Worm (Caenorhabditis elegans) whole organism, L4 larva: ENCODE data around the gene T16H12.3.

ENCODE experiments used
- F44E2.7 ChIP-seq: fragments of 200-800 bp; sonication (Bioruptor generic); IDR thresholded peaks from 2 replicates; pipeline ENCODE4 v2.1.2; 2022; ENCODE audit warnings: missing genetic modification characterization, missing compliant biosample characterization
- R02D3.7 ChIP-seq: fragments of 150-350 bp; sonication (generic microtip); optimal IDR thresholded peaks from 3 replicates; lab custom pipeline; 2014; ENCODE audit warnings: missing biosample characterization, missing genetic modification characterization
- T20F7.1 ChIP-seq: fragments of 200-800 bp; sonication (Bioruptor generic); optimal IDR thresholded peaks from 2 replicates; lab custom pipeline; 2018; ENCODE audit warnings: mild to moderate bottlenecking, missing genetic modification characterization, missing compliant biosample characterization
- T26A8.4 ChIP-seq: fragments of 200-800 bp; sonication (Bioruptor generic); IDR thresholded peaks from 2 replicates; pipeline ENCODE4 v1.3.6; 2022; ENCODE audit warnings: missing genetic modification characterization, missing compliant biosample characterization
- Y48G9A.11 ChIP-seq: fragments of 200-800 bp; sonication (Bioruptor generic); IDR thresholded peaks from 2 replicates; pipeline ENCODE4 v1.3.6; 2022; ENCODE audit warnings: missing genetic modification reagents, missing genetic modification characterization, missing compliant biosample characterization
- Y5F2A.4 ChIP-seq: fragments of 200-800 bp; sonication (Bioruptor generic); optimal IDR thresholded peaks from 2 replicates; lab custom pipeline; 2018; ENCODE audit warnings: mild to moderate bottlenecking, missing genetic modification characterization, missing compliant biosample characterization
- Y75B8A.6 ChIP-seq: fragments of 200-800 bp; sonication (Bioruptor generic); IDR thresholded peaks from 2 replicates; pipeline ENCODE4 v1.3.6; 2022; ENCODE audit warnings: missing genetic modification reagents, missing genetic modification characterization, missing compliant biosample characterization
- ZK546.5 ChIP-seq, 2 experiments: sonication (generic microtip); optimal IDR thresholded peaks; 2 replicates each; lab custom pipeline; 2017; ENCODE audit warnings: missing biosample characterization in 2 of 2, missing genetic modification characterization in 2 of 2
- ama-1 ChIP-seq: fragments of 150-350 bp; optimal IDR thresholded peaks from 2 replicates; lab custom pipeline; 2014; ENCODE audit warnings: inconsistent platforms, mixed read lengths
- arid-1 ChIP-seq: fragments of 200-800 bp; sonication (Bioruptor generic); conservative IDR thresholded peaks from 2 replicates; pipeline ENCODE4 v1.3.6; 2022; ENCODE audit warnings: missing genetic modification reagents, missing genetic modification characterization, missing compliant biosample characterization
- ceh-28 ChIP-seq: fragments of 150-350 bp; optimal IDR thresholded peaks from 2 replicates; lab custom pipeline; 2014; ENCODE audit warnings: missing biosample characterization, missing genetic modification reagents, missing genetic modification characterization
- ceh-32 ChIP-seq: sonication (generic microtip); optimal IDR thresholded peaks from 2 replicates; lab custom pipeline; 2016; ENCODE audit warnings: mild to moderate bottlenecking, missing genetic modification characterization, missing compliant biosample characterization; ENCODE audit not compliant: poor library complexity
- ceh-44 ChIP-seq: fragments of 200-800 bp; sonication (Bioruptor generic); IDR thresholded peaks from 2 replicates; pipeline ENCODE4 v1.3.6; 2022; ENCODE audit warnings: missing genetic modification reagents, missing genetic modification characterization, missing compliant biosample characterization
- ceh-62 ChIP-seq: sonication (generic microtip); optimal IDR thresholded peaks from 2 replicates; lab custom pipeline; 2017; ENCODE audit warnings: missing biosample characterization, missing genetic modification characterization
- ceh-82 ChIP-seq: sonication (generic microtip); optimal IDR thresholded peaks from 2 replicates; lab custom pipeline; 2017; ENCODE audit warnings: missing biosample characterization, missing genetic modification characterization
- ces-1 ChIP-seq: fragments of 150-350 bp; sonication (generic microtip); optimal IDR thresholded peaks from 4 replicates; lab custom pipeline; 2014; ENCODE audit warnings: missing biosample characterization, missing genetic modification reagents, missing genetic modification characterization
- daf-12 ChIP-seq: fragments of 150-350 bp; optimal IDR thresholded peaks from 2 replicates; lab custom pipeline; 2014; ENCODE audit warnings: missing biosample characterization, missing genetic modification reagents, missing genetic modification characterization
- daf-16 ChIP-seq, 3 experiments: sonication (generic microtip); optimal IDR thresholded peaks; 2 replicates each; lab custom pipeline; 2016 to 2017; ENCODE audit warnings: missing genetic modification characterization in 3 of 3, missing genetic modification reagents in 3 of 3, mild to moderate bottlenecking in 2 of 3, missing compliant biosample characterization in 2 of 3, missing biosample characterization in 1 of 3, moderate library complexity in 1 of 3
- daf-19 ChIP-seq: fragments of 200-800 bp; sonication (Bioruptor generic); conservative IDR thresholded peaks from 2 replicates; pipeline ENCODE4 v1.3.6; 2022; ENCODE audit warnings: missing genetic modification characterization, missing compliant biosample characterization
- dmd-6 ChIP-seq: fragments of 200-800 bp; sonication (Bioruptor generic); IDR thresholded peaks from 2 replicates; pipeline ENCODE4 v1.3.6; 2022; ENCODE audit warnings: missing genetic modification reagents, missing genetic modification characterization, missing compliant biosample characterization
- dmd-8 ChIP-seq: fragments of 200-800 bp; sonication (Bioruptor generic); IDR thresholded peaks from 2 replicates; pipeline ENCODE4 v1.3.6; 2022; ENCODE audit warnings: missing genetic modification characterization, missing compliant biosample characterization
- dmd-9 ChIP-seq: fragments of 200-800 bp; sonication (Bioruptor generic); IDR thresholded peaks from 2 replicates; pipeline ENCODE4 v1.3.6; 2022; ENCODE audit warnings: missing genetic modification reagents, missing genetic modification characterization, missing compliant biosample characterization
- egl-43 ChIP-seq: fragments of 200-800 bp; sonication (Bioruptor generic); IDR thresholded peaks from 2 replicates; pipeline ENCODE4 v1.3.6; 2022; ENCODE audit warnings: missing genetic modification reagents, missing genetic modification characterization, missing compliant biosample characterization
- fkh-10 ChIP-seq: fragments of 150-350 bp; optimal IDR thresholded peaks from 2 replicates; lab custom pipeline; 2014; ENCODE audit warnings: missing biosample characterization, missing genetic modification reagents, missing genetic modification characterization
- gei-8 ChIP-seq: fragments of 200-800 bp; sonication (Bioruptor generic); optimal IDR thresholded peaks from 2 replicates; lab custom pipeline; 2018; ENCODE audit warnings: mild to moderate bottlenecking, missing genetic modification characterization, missing compliant biosample characterization
- hlh-30 ChIP-seq: sonication (generic microtip); optimal IDR thresholded peaks from 2 replicates; lab custom pipeline; 2017; ENCODE audit warnings: antibody characterized with exemption, mild to moderate bottlenecking, missing genetic modification characterization, missing compliant biosample characterization; ENCODE audit not compliant: insufficient read depth
- lim-7 ChIP-seq: fragments of 200-800 bp; sonication (Bioruptor generic); IDR thresholded peaks from 2 replicates; pipeline ENCODE4 v1.3.6; 2022; ENCODE audit warnings: missing genetic modification characterization, missing compliant biosample characterization
- lin-38 ChIP-seq: fragments of 200-800 bp; sonication (Bioruptor generic); IDR thresholded peaks from 2 replicates; pipeline ENCODE4 v1.3.6; 2022; ENCODE audit warnings: missing genetic modification reagents, missing genetic modification characterization, missing compliant biosample characterization
- lsy-2 ChIP-seq, 2 experiments: fragments of 150-350 bp in 1 of 2; sonication (generic microtip) in 1 of 2; optimal IDR thresholded peaks; 2 replicates each; lab custom pipeline; 2014 to 2017; ENCODE audit warnings: missing biosample characterization in 2 of 2, missing genetic modification characterization in 2 of 2
- madf-9 ChIP-seq: fragments of 200-800 bp; sonication (Bioruptor generic); conservative IDR thresholded peaks from 2 replicates; pipeline ENCODE4 v1.3.6; 2022; ENCODE audit warnings: missing genetic modification reagents, missing genetic modification characterization, missing compliant biosample characterization
- mes-2 ChIP-seq: sonication (generic microtip); optimal IDR thresholded peaks from 2 replicates; lab custom pipeline; 2016; ENCODE audit warnings: missing genotype, mild to moderate bottlenecking, missing genetic modification characterization, missing compliant biosample characterization; ENCODE audit not compliant: poor library complexity, severe bottlenecking
- mxl-3 ChIP-seq: fragments of 200-800 bp; sonication (Bioruptor generic); optimal IDR thresholded peaks from 2 replicates; lab custom pipeline; 2018; ENCODE audit warnings: mild to moderate bottlenecking, missing genetic modification characterization, missing compliant biosample characterization
- nhr-10 ChIP-seq: fragments of 150-350 bp; optimal IDR thresholded peaks from 2 replicates; lab custom pipeline; 2014; ENCODE audit warnings: missing biosample characterization, missing genetic modification characterization
- nhr-102 ChIP-seq: sonication (generic microtip); optimal IDR thresholded peaks from 2 replicates; lab custom pipeline; 2016; ENCODE audit warnings: mild to moderate bottlenecking, missing genetic modification characterization, moderate library complexity, missing compliant biosample characterization
- nhr-111 ChIP-seq: fragments of 200-800 bp; sonication (Bioruptor generic); optimal IDR thresholded peaks from 2 replicates; lab custom pipeline; 2018; ENCODE audit warnings: mild to moderate bottlenecking, missing genetic modification characterization, missing compliant biosample characterization
- nhr-237 ChIP-seq: sonication (generic microtip); optimal IDR thresholded peaks from 2 replicates; lab custom pipeline; 2017; ENCODE audit warnings: missing biosample characterization, missing genetic modification characterization
- nhr-41 ChIP-seq: fragments of 200-800 bp; sonication (Bioruptor generic); IDR thresholded peaks from 2 replicates; pipeline ENCODE4 v1.3.6; 2022; ENCODE audit warnings: missing genetic modification reagents, missing genetic modification characterization, missing compliant biosample characterization
- nhr-42 ChIP-seq: fragments of 200-800 bp; sonication (Bioruptor generic); IDR thresholded peaks from 2 replicates; pipeline ENCODE4 v1.3.6; 2022; ENCODE audit warnings: missing genetic modification characterization, missing compliant biosample characterization
- nhr-6 ChIP-seq: fragments of 150-350 bp; optimal IDR thresholded peaks from 2 replicates; lab custom pipeline; 2014; ENCODE audit warnings: missing biosample characterization, missing genetic modification characterization
- nhr-76 ChIP-seq: fragments of 150-350 bp; optimal IDR thresholded peaks from 2 replicates; lab custom pipeline; 2014; ENCODE audit warnings: missing biosample characterization, missing genetic modification characterization
- nhr-77 ChIP-seq: fragments of 150-350 bp; optimal IDR thresholded peaks from 2 replicates; lab custom pipeline; 2014; ENCODE audit warnings: missing biosample characterization, missing genetic modification characterization
- rbr-2 ChIP-seq: sonication (generic microtip); optimal IDR thresholded peaks from 2 replicates; lab custom pipeline; 2016; ENCODE audit warnings: missing genotype, missing genetic modification characterization, missing compliant biosample characterization
- snpc-4 ChIP-seq: fragments of 150-350 bp; optimal IDR thresholded peaks from 2 replicates; lab custom pipeline; 2014; ENCODE audit warnings: missing biosample characterization, missing genetic modification characterization
- spr-1 ChIP-seq: sonication (generic microtip); optimal IDR thresholded peaks from 2 replicates; lab custom pipeline; 2016; ENCODE audit warnings: mild to moderate bottlenecking, missing genetic modification characterization, missing compliant biosample characterization
- tra-1 ChIP-seq: fragments of 200-800 bp; sonication (Bioruptor generic); IDR thresholded peaks from 2 replicates; pipeline ENCODE4 v1.3.6; 2022; ENCODE audit warnings: missing genetic modification reagents, missing genetic modification characterization, missing compliant biosample characterization
- zag-1 ChIP-seq: fragments of 150-350 bp; optimal IDR thresholded peaks from 2 replicates; lab custom pipeline; 2014; ENCODE audit warnings: missing biosample characterization, missing genetic modification characterization
- zip-11 ChIP-seq: fragments of 200-800 bp; sonication (Bioruptor generic); IDR thresholded peaks from 2 replicates; pipeline ENCODE4 v1.3.6; 2022; ENCODE audit warnings: missing genetic modification characterization, missing compliant biosample characterization
- zip-2 ChIP-seq: fragments of 150-350 bp; optimal IDR thresholded peaks from 2 replicates; lab custom pipeline; 2014; ENCODE audit warnings: missing biosample characterization, missing genetic modification characterization
- ztf-11 ChIP-seq: fragments of 150-350 bp; optimal IDR thresholded peaks from 2 replicates; lab custom pipeline; 2014; ENCODE audit warnings: missing biosample characterization, missing genetic modification characterization

T16H12.3 gene

DNA sequence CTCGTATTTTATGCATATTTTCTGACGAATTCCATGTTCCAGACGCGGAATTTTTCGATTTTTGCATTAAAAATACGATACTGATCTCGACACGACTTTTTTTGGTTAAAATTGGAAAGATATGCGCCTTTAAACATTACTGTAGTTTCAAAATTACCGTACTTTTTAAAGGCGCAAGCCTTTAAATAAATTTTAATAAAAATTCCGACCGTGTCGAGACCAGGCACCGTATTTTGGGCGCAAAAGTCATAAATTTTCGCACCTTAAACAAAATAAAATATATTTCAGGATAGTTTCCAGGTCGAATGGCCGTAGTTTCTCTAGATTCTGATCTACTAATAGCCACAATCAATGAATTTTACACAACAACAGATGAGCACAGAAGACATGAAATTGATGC lies 13.8 kb downstream of the T16H12.3 start, which contains the start of gene T16G12.6:
TSS of gene T16G12.6 (plus strand) at position 301 of the 400 bp plus-strand sequence.
- TF ChIP-seq ZK546.5 (tag; optimal IDR thresholded peaks at IDR 0.05; lab: Kevin White, UChicago) (no peak), ama-1 (lab: Kevin White, UChicago) (no peak), ces-1 (GFP tag; lab: Kevin White, UChicago) (no peak), Y5F2A.4 (no peak), nhr-102 (tag; lab: Kevin White, UChicago) (no peak), ceh-82 (no peak), gei-8 (GFP tag; lab: Kevin White, UChicago) (no peak), zip-2 (tag; lab: Kevin White, UChicago) (no peak), ceh-28 (tag; lab: Kevin White, UChicago) (no peak), Y48G9A.11 (GFP tag; lab: Robert Waterston, UW) (no peak), daf-19 (GFP tag; lab: Robert Waterston, UW) (no peak), T26A8.4 (no peak), F44E2.7 (no peak), ceh-32 (tag; lab: Kevin White, UChicago) (no peak), nhr-10 (tag; lab: Kevin White, UChicago) (no peak), arid-1 (GFP tag; lab: Robert Waterston, UW) (no peak), R02D3.7 (tag; lab: Kevin White, UChicago) (no peak)

DNA sequence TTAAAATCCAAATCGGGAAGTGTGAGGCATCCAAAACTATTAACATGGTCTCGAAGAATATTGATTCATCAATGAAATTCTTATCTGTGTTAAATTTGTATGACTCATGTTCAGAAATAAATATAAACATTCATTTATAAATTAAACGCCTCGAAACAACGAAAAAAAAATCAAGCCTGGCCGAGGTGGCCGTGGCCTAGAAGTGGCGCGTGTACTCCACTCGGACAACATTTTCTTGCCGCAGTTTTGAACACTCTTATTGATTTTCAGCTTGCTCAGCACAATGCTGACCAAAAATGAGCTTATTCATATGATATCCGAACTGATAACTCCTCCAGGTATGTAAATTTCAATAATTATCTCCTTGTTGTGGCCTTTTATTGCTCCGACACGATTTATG lies 19.0 kb downstream of the T16H12.3 start, which contains the start of gene ekl-6:
TSS of gene ekl-6 (plus strand) at position 265 of the 400 bp plus-strand sequence.
- TF ChIP-seq gei-8 (GFP tag; lab: Kevin White, UChicago): no peak
- no peak for TF ChIP-seq mxl-3 (GFP tag; lab: Kevin White, UChicago)
- peak; percentile 45; the same call in 1 of the 2 replicates for TF ChIP-seq dmd-9 (GFP tag; lab: Robert Waterston, UW)
- no peak for TF ChIP-seq nhr-102 (tag; lab: Kevin White, UChicago)
- TF ChIP-seq mes-2: peak; percentile 98
- no peak for TF ChIP-seq spr-1 (tag; lab: Kevin White, UChicago)
- TF ChIP-seq zag-1 (tag; lab: Kevin White, UChicago): no peak
- no peak for TF ChIP-seq snpc-4 (tag; lab: Kevin White, UChicago)
- no peak for TF ChIP-seq madf-9 (GFP tag; lab: Robert Waterston, UW)
- no peak for TF ChIP-seq T20F7.1 (GFP tag; lab: Kevin White, UChicago)
- TF ChIP-seq daf-16 (GFP tag; optimal IDR thresholded peaks at IDR 0.05; lab: Kevin White, UChicago): no peak
- no peak for TF ChIP-seq daf-16 (tag; optimal IDR thresholded peaks at IDR 0.05; lab: Kevin White, UChicago)
- TF ChIP-seq zip-2 (tag; lab: Kevin White, UChicago): no peak
- no peak for TF ChIP-seq lim-7 (GFP tag; lab: Robert Waterston, UW)
- no peak for TF ChIP-seq zip-11 (GFP tag; lab: Robert Waterston, UW)
- no peak for TF ChIP-seq ceh-82
- 0 out of 2 replicates have a peak, but pooled peaks have one; percentile 5 for TF ChIP-seq tra-1 (GFP tag; lab: Robert Waterston, UW)
- TF ChIP-seq rbr-2: peak; percentile 28
- TF ChIP-seq nhr-237 (tag; lab: Kevin White, UChicago): no peak
- TF ChIP-seq ztf-11 (tag; lab: Kevin White, UChicago): no peak
- TF ChIP-seq ceh-32 (tag; lab: Kevin White, UChicago): no peak
- TF ChIP-seq nhr-42 (GFP tag; lab: Robert Waterston, UW): no peak
- no peak for TF ChIP-seq lin-38 (GFP tag; lab: Robert Waterston, UW)
- no peak for TF ChIP-seq dmd-8 (GFP tag; lab: Robert Waterston, UW)
- no peak for TF ChIP-seq nhr-10 (tag; lab: Kevin White, UChicago)
- no peak for TF ChIP-seq daf-12 (tag; lab: Kevin White, UChicago)
- TF ChIP-seq Y75B8A.6 (GFP tag; lab: Robert Waterston, UW): no peak
- no peak for TF ChIP-seq nhr-111 (GFP tag; lab: Kevin White, UChicago)
- TF ChIP-seq dmd-6: no peak; the same call in none of the 2 replicates
- no peak for TF ChIP-seq nhr-6
- TF ChIP-seq fkh-10 (GFP tag; lab: Kevin White, UChicago): no peak
- TF ChIP-seq nhr-77 (tag; lab: Kevin White, UChicago): no peak
- no peak for TF ChIP-seq egl-43 (GFP tag; lab: Robert Waterston, UW)
- TF ChIP-seq nhr-41: no peak
- peak; percentile 24; the same call in 1 of the 2 replicates for TF ChIP-seq ceh-44 (GFP tag; lab: Robert Waterston, UW)
- TF ChIP-seq arid-1 (GFP tag; lab: Robert Waterston, UW): no peak
- TF ChIP-seq T26A8.4: no peak
- no peak for TF ChIP-seq ceh-62 (tag; lab: Kevin White, UChicago)
- no peak for TF ChIP-seq hlh-30
- no peak for TF ChIP-seq lsy-2 (tag; optimal IDR thresholded peaks at IDR 0.05; lab: Kevin White, UChicago)
- no peak for TF ChIP-seq nhr-76 (tag; lab: Kevin White, UChicago)
